Fruit fly (Drosophila melanogaster) whole organism, embryonic: Measurements from ENCODE around the gene CG32855.

ENCODE experiments used
- CG10431 ChIP-seq: fragments of 200-800 bp; sonication (Bioruptor generic); optimal IDR thresholded peaks from 3 replicates; lab custom pipeline; 2018; ENCODE audit warnings: missing biosample characterization, mild to moderate bottlenecking, missing genetic modification characterization
- CG10979 ChIP-seq: fragments of 200-800 bp; sonication (Bioruptor generic); optimal IDR thresholded peaks from 2 replicates; lab custom pipeline; 2018; ENCODE audit warnings: missing biosample characterization, mild to moderate bottlenecking, missing genetic modification characterization, moderate library complexity
- CG11456 ChIP-seq: fragments of 200-800 bp; sonication (Bioruptor generic); IDR thresholded peaks from 3 replicates; pipeline ENCODE4 v1.3.6; 2022; ENCODE audit warnings: missing biosample characterization, missing genetic modification characterization
- CG11504 ChIP-seq: fragments of 200-800 bp; sonication (Bioruptor generic); optimal IDR thresholded peaks from 3 replicates; lab custom pipeline; 2019; ENCODE audit warnings: missing biosample characterization, mild to moderate bottlenecking, missing genetic modification characterization, moderate library complexity
- CG13424 ChIP-seq: fragments of 200-800 bp; sonication (Bioruptor generic); optimal IDR thresholded peaks from 2 replicates; lab custom pipeline; 2019; ENCODE audit warnings: missing biosample characterization, mild to moderate bottlenecking, missing genetic modification characterization, moderate library complexity
- CG1647 ChIP-seq: fragments of 200-800 bp; sonication (Bioruptor generic); optimal IDR thresholded peaks from 3 replicates; lab custom pipeline; 2016; ENCODE audit warnings: missing biosample characterization, missing genetic modification characterization
- CG16779 ChIP-seq: fragments of 200-800 bp; sonication (Bioruptor generic); IDR thresholded peaks from 2 replicates; pipeline ENCODE4 v1.3.6; 2022; ENCODE audit warnings: missing biosample characterization, missing genetic modification characterization
- CG17385 ChIP-seq: fragments of 200-800 bp; sonication (Bioruptor generic); optimal IDR thresholded peaks from 3 replicates; lab custom pipeline; 2018; ENCODE audit warnings: missing biosample characterization, mild to moderate bottlenecking, missing genetic modification characterization
- CG17802 ChIP-seq: fragments of 200-800 bp; sonication (Bioruptor generic); optimal IDR thresholded peaks from 2 replicates; lab custom pipeline; 2018; ENCODE audit warnings: missing biosample characterization, mild to moderate bottlenecking, missing genetic modification characterization, moderate library complexity
- CG17829 ChIP-seq: fragments of 200-800 bp; optimal IDR thresholded peaks from 2 replicates; lab custom pipeline; 2019; ENCODE audit warnings: missing biosample characterization, mild to moderate bottlenecking, missing genetic modification characterization, moderate library complexity
- CG2116 ChIP-seq: fragments of 200-800 bp; sonication (Bioruptor generic); optimal IDR thresholded peaks from 3 replicates; lab custom pipeline; 2018; ENCODE audit warnings: missing biosample characterization, mild to moderate bottlenecking, missing genetic modification characterization
- CG2712 ChIP-seq: fragments of 200-800 bp; optimal IDR thresholded peaks from 3 replicates; lab custom pipeline; 2019; ENCODE audit warnings: missing biosample characterization, mild to moderate bottlenecking, missing genetic modification characterization, moderate library complexity
- CG30403 ChIP-seq: fragments of 200-800 bp; sonication (Bioruptor generic); optimal IDR thresholded peaks from 3 replicates; lab custom pipeline; 2016; ENCODE audit warnings: missing biosample characterization, missing genetic modification characterization
- CG32767 ChIP-seq: fragments of 200-800 bp; sonication (Bioruptor generic); IDR thresholded peaks from 2 replicates; pipeline ENCODE4 v1.3.6; 2022; ENCODE audit warnings: missing biosample characterization, missing genetic modification characterization
- CG4854 ChIP-seq: fragments of 200-800 bp; sonication (Bioruptor generic); optimal IDR thresholded peaks from 2 replicates; lab custom pipeline; 2016; ENCODE audit warnings: missing biosample characterization, missing genetic modification characterization, inconsistent platforms
- CG6689 ChIP-seq: fragments of 200-800 bp; sonication (Bioruptor generic); IDR thresholded peaks from 2 replicates; pipeline ENCODE4 v1.3.6; 2022; ENCODE audit warnings: missing biosample characterization, missing genetic modification characterization
- CG6813 ChIP-seq: fragments of 200-800 bp; sonication (Bioruptor generic); optimal IDR thresholded peaks from 2 replicates; lab custom pipeline; 2017; ENCODE audit warnings: missing biosample characterization, missing genetic modification characterization, mild to moderate bottlenecking, moderate library complexity, missing genetic modification reagents
- CG7963 ChIP-seq: fragments of 200-800 bp; sonication (Bioruptor generic); IDR thresholded peaks from 3 replicates; pipeline ENCODE4 v1.3.6; 2022; ENCODE audit warnings: missing biosample characterization, missing genetic modification characterization; ENCODE audit not compliant: partially characterized antibody
- CG8478 ChIP-seq: fragments of >200 bp; optimal IDR thresholded peaks from 2 replicates; lab custom pipeline; 2018
- CTCF ChIP-seq: fragments of 200-800 bp; sonication (Bioruptor generic); optimal IDR thresholded peaks from 2 replicates; lab custom pipeline; 2017; ENCODE audit warnings: missing biosample characterization, mild to moderate bottlenecking, missing genetic modification characterization, moderate library complexity
- Dad ChIP-seq: fragments of 200-800 bp; sonication (Bioruptor generic); optimal IDR thresholded peaks from 3 replicates; lab custom pipeline; 2016; ENCODE audit warnings: missing biosample characterization, missing genetic modification characterization
- Dfd ChIP-seq, 2 experiments: fragments of >200 bp; optimal IDR thresholded peaks; 2 replicates each; lab custom pipeline; 2017; ENCODE audit warnings: missing biosample characterization in 2 of 2, missing genetic modification characterization in 2 of 2
- Dll ChIP-seq: fragments of 200-800 bp; sonication (Bioruptor generic); IDR thresholded peaks from 4 replicates; pipeline ENCODE4 v1.3.6; 2022; ENCODE audit warnings: missing biosample characterization, missing genetic modification characterization; ENCODE audit not compliant: partially characterized antibody
- Dref ChIP-seq: fragments of 200-800 bp; sonication (Bioruptor generic); IDR thresholded peaks from 2 replicates; pipeline ENCODE4 v1.3.6; 2022; ENCODE audit warnings: missing biosample characterization, missing genetic modification characterization
- GATAe ChIP-seq: fragments of 200-800 bp; sonication (Bioruptor generic); conservative IDR thresholded peaks from 2 replicates; pipeline ENCODE4 v1.3.6; 2022; ENCODE audit warnings: missing biosample characterization, missing genetic modification characterization
- HLH4C ChIP-seq: fragments of 200-800 bp; sonication (Bioruptor generic); IDR thresholded peaks from 3 replicates; pipeline ENCODE4 v1.3.6; 2022; ENCODE audit warnings: missing biosample characterization, missing genetic modification characterization; ENCODE audit not compliant: partially characterized antibody
- Hr39 ChIP-seq: fragments of >200 bp; optimal IDR thresholded peaks from 2 replicates; lab custom pipeline; 2017
- Lpt ChIP-seq: fragments of >200 bp; optimal IDR thresholded peaks from 2 replicates; lab custom pipeline; 2018; ENCODE audit warnings: missing biosample characterization, missing genetic modification characterization
- NFAT ChIP-seq: fragments of 200-800 bp; sonication (Bioruptor generic); IDR thresholded peaks from 2 replicates; pipeline ENCODE4 v1.3.6; 2022; ENCODE audit warnings: missing biosample characterization, missing genetic modification characterization
- Ravus ChIP-seq: fragments of 200-800 bp; sonication (Bioruptor generic); IDR thresholded peaks from 2 replicates; pipeline ENCODE4 v1.3.6; 2022; ENCODE audit warnings: missing biosample characterization, missing genetic modification characterization
- Side ChIP-seq: fragments of 200-800 bp; sonication (Bioruptor generic); optimal IDR thresholded peaks from 2 replicates; lab custom pipeline; 2016; ENCODE audit warnings: missing biosample characterization, missing genetic modification characterization
- Xrp1 ChIP-seq: fragments of 200-800 bp; sonication (Bioruptor generic); IDR thresholded peaks from 2 replicates; pipeline ENCODE4 v1.3.6; 2022; ENCODE audit warnings: missing biosample characterization, missing genetic modification characterization
- ab ChIP-seq: fragments of 200-800 bp; sonication (Bioruptor generic); optimal IDR thresholded peaks from 2 replicates; lab custom pipeline; 2016; ENCODE audit warnings: missing biosample characterization, missing genetic modification characterization
- ara ChIP-seq: fragments of 200-800 bp; sonication (Bioruptor generic); IDR thresholded peaks from 2 replicates; pipeline ENCODE4 v1.3.6; 2022; ENCODE audit warnings: missing biosample characterization, missing genetic modification characterization
- az2 ChIP-seq: fragments of 200-800 bp; sonication (Bioruptor generic); optimal IDR thresholded peaks from 3 replicates; lab custom pipeline; 2016; ENCODE audit warnings: missing biosample characterization, missing genetic modification characterization
- chm ChIP-seq: fragments of 200-800 bp; sonication (Bioruptor generic); IDR thresholded peaks from 2 replicates; pipeline ENCODE4 v1.3.6; 2022; ENCODE audit warnings: missing biosample characterization, missing genetic modification characterization
- dm ChIP-seq: fragments of 200-800 bp; sonication (Bioruptor generic); optimal IDR thresholded peaks from 3 replicates; lab custom pipeline; 2016; ENCODE audit warnings: missing biosample characterization, missing genetic modification characterization
- dysf ChIP-seq: fragments of 200-800 bp; sonication (Bioruptor generic); IDR thresholded peaks from 3 replicates; pipeline ENCODE4 v1.3.6; 2022; ENCODE audit warnings: missing biosample characterization, missing genetic modification characterization
- ems ChIP-seq: fragments of 200-800 bp; sonication (Bioruptor generic); optimal IDR thresholded peaks from 3 replicates; lab custom pipeline; 2016; ENCODE audit warnings: missing biosample characterization, missing genetic modification characterization
- eyg ChIP-seq: fragments of 200-800 bp; sonication (Bioruptor generic); optimal IDR thresholded peaks from 3 replicates; lab custom pipeline; 2016; ENCODE audit warnings: missing biosample characterization, missing genetic modification characterization
- gcm2 ChIP-seq: fragments of 200-800 bp; sonication (Bioruptor generic); optimal IDR thresholded peaks from 2 replicates; lab custom pipeline; 2016; ENCODE audit warnings: missing biosample characterization, missing genetic modification characterization
- gt ChIP-seq: fragments of 200-800 bp; sonication (Bioruptor generic); IDR thresholded peaks from 2 replicates; pipeline ENCODE4 v1.3.6; 2022; ENCODE audit warnings: missing biosample characterization, missing genetic modification characterization
- kay ChIP-seq: fragments of 200-800 bp; sonication (Bioruptor generic); optimal IDR thresholded peaks from 2 replicates; lab custom pipeline; 2016; ENCODE audit warnings: missing biosample characterization, missing genetic modification characterization
- mld ChIP-seq: fragments of 200-800 bp; sonication (Bioruptor generic); IDR thresholded peaks from 3 replicates; pipeline ENCODE4 v1.3.6; 2022; ENCODE audit warnings: missing biosample characterization, missing genetic modification characterization; ENCODE audit not compliant: partially characterized antibody
- pb ChIP-seq: fragments of 200-800 bp; sonication (Bioruptor generic); optimal IDR thresholded peaks from 3 replicates; lab custom pipeline; 2016; ENCODE audit warnings: missing biosample characterization, missing genetic modification characterization
- phol ChIP-seq: fragments of 200-800 bp; sonication (Bioruptor generic); optimal IDR thresholded peaks from 3 replicates; lab custom pipeline; 2018; ENCODE audit warnings: missing biosample characterization, mild to moderate bottlenecking, missing genetic modification characterization, moderate library complexity
- scrt ChIP-seq: fragments of 200-800 bp; sonication (Bioruptor generic); optimal IDR thresholded peaks from 2 replicates; lab custom pipeline; 2018; ENCODE audit warnings: missing biosample characterization, mild to moderate bottlenecking, missing genetic modification characterization, moderate library complexity
- seq ChIP-seq: fragments of 200-800 bp; sonication (Bioruptor generic); IDR thresholded peaks from 2 replicates; pipeline ENCODE4 v1.3.6; 2022; ENCODE audit warnings: missing biosample characterization, missing genetic modification characterization
- sna ChIP-seq: fragments of 200-800 bp; sonication (Bioruptor generic); IDR thresholded peaks from 2 replicates; pipeline ENCODE4 v1.3.6; 2022; ENCODE audit warnings: missing biosample characterization, missing genetic modification characterization; ENCODE audit not compliant: partially characterized antibody
- tx ChIP-seq: fragments of 200-800 bp; sonication (Bioruptor generic); optimal IDR thresholded peaks from 2 replicates; lab custom pipeline; 2016; ENCODE audit warnings: missing biosample characterization, missing genetic modification characterization
- vnd ChIP-seq: fragments of 200-800 bp; sonication (Bioruptor generic); IDR thresholded peaks from 3 replicates; pipeline ENCODE4 v1.3.6; 2022; ENCODE audit warnings: missing biosample characterization, missing genetic modification characterization; ENCODE audit not compliant: partially characterized antibody
- zen2 ChIP-seq: fragments of 200-800 bp; sonication (Bioruptor generic); IDR thresholded peaks from 3 replicates; pipeline ENCODE4 v1.3.6; 2022; ENCODE audit warnings: missing biosample characterization, missing genetic modification characterization; ENCODE audit not compliant: partially characterized antibody

CG32855 gene

DNA sequence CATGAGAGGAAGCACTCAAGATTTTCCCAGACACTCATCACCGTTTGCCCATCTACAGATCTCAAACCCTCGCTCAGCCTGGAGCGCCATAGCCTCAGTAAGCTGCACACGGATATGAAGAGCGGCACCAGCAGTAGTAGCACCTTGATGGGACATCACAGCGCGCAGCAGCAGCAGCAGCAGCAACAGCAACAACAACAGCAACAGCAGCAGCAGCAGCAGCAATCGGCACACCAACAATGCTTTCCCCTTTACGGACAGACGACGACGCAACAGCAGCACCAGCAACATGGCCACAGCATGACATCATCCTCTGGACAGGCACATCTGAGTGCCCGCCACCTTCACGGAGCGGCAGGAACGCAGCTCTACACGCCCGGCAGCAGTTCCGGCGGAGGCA, 41.2 kb downstream of the CG32855 start:
- TF ChIP-seq Hr39 (lab: Kevin White, UChicago), result peak; percentile 9
- TF ChIP-seq CG11504 (tag; lab: Kevin White, UChicago), result no peak
- TF ChIP-seq eyg, result no peak
- TF ChIP-seq gcm2 (GFP tag; lab: Kevin White, UChicago), result no peak
- no peak for TF ChIP-seq HLH4C
- TF ChIP-seq CG8478 (lab: Kevin White, UChicago), result peak; percentile 43
- no peak for TF ChIP-seq ara (GFP tag; lab: Robert Waterston, UW)
- no peak for TF ChIP-seq CG32767 (GFP tag; lab: Robert Waterston, UW)
- TF ChIP-seq zen2 (GFP tag; lab: Robert Waterston, UW), result no peak
- TF ChIP-seq Xrp1 (GFP tag; lab: Robert Waterston, UW), result no peak
- no peak for TF ChIP-seq kay (GFP tag; lab: Kevin White, UChicago)

DNA sequence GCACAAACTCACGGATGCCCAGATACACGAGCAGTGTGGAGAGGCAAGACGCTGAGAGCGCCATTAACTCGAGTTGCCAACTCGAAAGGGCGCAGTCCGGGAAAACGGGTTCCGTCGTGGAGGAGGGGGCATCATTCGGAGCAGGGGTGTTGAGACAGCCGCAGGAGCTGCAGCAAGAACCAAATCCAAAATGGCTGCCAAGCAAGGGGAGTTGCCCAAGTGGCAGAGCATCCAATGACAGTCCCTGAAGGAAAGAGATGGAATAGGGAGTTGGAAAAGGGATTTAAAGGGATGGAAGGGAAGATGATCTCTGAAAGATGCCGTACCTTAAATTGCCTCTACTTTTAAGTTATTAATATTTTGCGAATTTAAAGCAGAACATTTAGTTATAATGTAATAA, 42.7 kb downstream of the CG32855 start:
- TF ChIP-seq dm (GFP tag; lab: Kevin White, UChicago) (no peak), CG2712 (no peak), dysf (GFP tag; lab: Robert Waterston, UW) (no peak), CG17829 (tag; lab: Kevin White, UChicago) (no peak), Ravus (GFP tag; lab: Robert Waterston, UW) (no peak), CG10979 (tag; lab: Kevin White, UChicago) (no peak), vnd (GFP tag; lab: Robert Waterston, UW) (0 out of 3 replicates have a peak, but pooled peaks have one; percentile 11), mld (GFP tag; lab: Robert Waterston, UW) (0 out of 3 replicates have a peak, but pooled peaks have one; percentile 38), Lpt (GFP tag; lab: Kevin White, UChicago) (no peak), CG30403 (GFP tag; lab: Kevin White, UChicago) (no peak), CG10431 (GFP tag; lab: Kevin White, UChicago) (no peak), sna (GFP tag; lab: Robert Waterston, UW) (no peak), scrt (no peak), gt (GFP tag; lab: Robert Waterston, UW) (no peak), tx (no peak), az2 (GFP tag; lab: Kevin White, UChicago) (no peak), CTCF (GFP tag; lab: Kevin White, UChicago) (no peak), ems (no peak), seq (peak; percentile 59; the same call in 1 of the 2 replicates), Side (GFP tag; lab: Kevin White, UChicago) (no peak), phol (tag; lab: Kevin White, UChicago) (peak; percentile 40), Dfd (GFP tag; optimal IDR thresholded peaks at IDR 0.05; lab: Kevin White, UChicago) (no peak), ab (GFP tag; lab: Kevin White, UChicago) (no peak), GATAe (GFP tag; lab: Robert Waterston, UW) (no peak), CG13424 (tag; lab: Kevin White, UChicago) (no peak), CG11456 (GFP tag; lab: Robert Waterston, UW) (0 out of 3 replicates have a peak, but pooled peaks have one; percentile 9), Dad (no peak), CG2116 (GFP tag; lab: Kevin White, UChicago) (no peak), CG6689 (GFP tag; lab: Robert Waterston, UW) (no peak), Dll (GFP tag; lab: Robert Waterston, UW) (no peak), CG1647 (GFP tag; lab: Kevin White, UChicago) (no peak), CG4854 (GFP tag; lab: Kevin White, UChicago) (no peak), chm (GFP tag; lab: Robert Waterston, UW) (0 out of 2 replicates have a peak, but pooled peaks have one; percentile 21), CG6813 (GFP tag; lab: Kevin White, UChicago) (no peak), CG7963 (GFP tag; lab: Robert Waterston, UW) (no peak), CG16779 (GFP tag; lab: Robert Waterston, UW) (0 out of 2 replicates have a peak, but pooled peaks have one; percentile 50), NFAT (no peak), CG17802 (tag; lab: Kevin White, UChicago) (no peak), Dref (GFP tag; lab: Robert Waterston, UW) (0 out of 2 replicates have a peak, but pooled peaks have one; percentile 5), CG17385 (GFP tag; lab: Kevin White, UChicago) (no peak), pb (GFP tag; lab: Kevin White, UChicago) (no peak)
